Worm (Caenorhabditis elegans) whole organism, L4 larva: ENCODE measurements around the gene C14A4.7.

ENCODE experiments used
- T26A8.4 ChIP-seq: fragments of 200-800 bp; sonication (Bioruptor generic); IDR thresholded peaks from 2 replicates; pipeline ENCODE4 v1.3.6; 2022; ENCODE audit warnings: missing genetic modification characterization, missing compliant biosample characterization
- lin-29 ChIP-seq: fragments of 200-800 bp; sonication (Bioruptor generic); IDR thresholded peaks from 2 replicates; pipeline ENCODE4 v1.3.6; 2022; ENCODE audit warnings: missing genetic modification reagents, missing genetic modification characterization, missing compliant biosample characterization
- nhr-41 ChIP-seq: fragments of 200-800 bp; sonication (Bioruptor generic); IDR thresholded peaks from 2 replicates; pipeline ENCODE4 v1.3.6; 2022; ENCODE audit warnings: missing genetic modification reagents, missing genetic modification characterization, missing compliant biosample characterization
- tag-97 ChIP-seq: fragments of 200-800 bp; sonication (Bioruptor generic); IDR thresholded peaks from 2 replicates; pipeline ENCODE4 v1.3.6; 2022; ENCODE audit warnings: missing genetic modification characterization, missing compliant biosample characterization
- zip-11 ChIP-seq: fragments of 200-800 bp; sonication (Bioruptor generic); IDR thresholded peaks from 2 replicates; pipeline ENCODE4 v1.3.6; 2022; ENCODE audit warnings: missing genetic modification characterization, missing compliant biosample characterization

DNA sequence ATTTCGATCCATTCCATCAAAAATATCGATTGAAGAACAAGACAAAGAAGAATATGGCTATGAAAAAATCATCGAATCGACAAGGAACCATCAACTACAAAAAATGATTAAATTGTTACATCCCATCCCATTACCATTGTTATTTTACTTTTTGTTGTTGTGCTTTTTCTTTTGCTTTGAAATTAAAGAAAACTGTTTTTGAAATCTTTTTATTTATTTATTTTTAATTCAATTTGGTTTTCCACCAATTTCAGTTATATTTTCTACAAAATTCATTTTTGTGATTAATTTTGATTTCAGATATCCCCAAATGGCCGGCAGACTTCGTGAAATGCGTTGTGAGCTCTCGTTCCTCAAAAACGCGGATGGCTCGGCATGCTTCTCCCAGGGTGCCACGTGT is 3.9 kb downstream of the C14A4.7 start, which contains the start of gene crn-5:
- TF ChIP-seq lin-29 (GFP tag; lab: Robert Waterston, UW) (no peak), T26A8.4 (GFP tag; lab: Robert Waterston, UW) (no peak), tag-97 (no peak), zip-11 (no peak), nhr-41 (GFP tag; lab: Robert Waterston, UW) (no peak)
